ENCODE assay signal across 1 fruit fly cellular context in the genomic region with DNA sequence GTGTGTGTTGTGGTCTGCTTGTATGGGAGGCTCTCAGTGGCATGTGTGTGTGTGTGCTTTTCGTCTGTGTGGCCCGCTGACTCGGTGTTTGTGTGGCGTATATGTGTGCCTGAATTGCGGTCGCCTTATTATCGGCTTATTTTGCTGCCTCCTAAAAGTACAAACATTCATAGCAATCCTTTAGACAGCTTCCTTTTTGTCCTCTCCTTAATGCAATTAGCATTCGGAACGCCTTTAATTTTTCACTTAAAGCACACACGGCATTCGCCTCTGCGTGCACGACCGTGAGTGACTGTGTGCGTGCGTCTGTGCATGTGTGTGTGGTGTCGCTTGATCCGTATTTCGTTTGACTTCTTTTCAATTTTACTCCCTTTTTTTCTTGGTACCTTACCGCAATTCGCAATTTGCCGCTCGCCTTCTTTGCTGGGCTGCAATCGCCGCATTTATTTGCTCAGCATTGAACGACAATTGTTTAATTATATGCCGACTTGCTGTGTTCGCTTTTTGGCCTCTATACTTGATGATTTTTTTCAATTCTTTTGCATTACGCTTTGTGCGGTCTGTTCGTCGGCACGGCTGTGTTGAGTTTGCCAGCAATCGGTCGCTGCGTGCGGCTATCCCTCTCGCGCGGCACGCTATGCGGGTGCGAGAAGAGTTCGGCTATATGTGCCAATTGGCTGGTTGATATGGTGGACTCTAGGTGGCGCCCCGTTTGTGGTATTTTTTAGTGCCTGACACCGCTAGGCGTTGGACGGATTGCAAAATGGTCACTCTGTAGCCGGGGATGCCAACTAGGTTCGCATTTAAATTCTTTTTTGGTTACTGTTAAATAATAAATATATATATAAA.
TF ChIP-seq lines count a peak whose summit lies in the region.

TSS of gene wcy (minus strand) at position 608 of the 849 bp plus-strand sequence.

TF ChIP-seq in whole organism, embryonic, 481 proteins besides CTCF, POLR2A, EP300 and RAD21 (continued from another document):
- TF ChIP-seq Adf1 (GFP tag; IDR thresholded peaks at IDR 0.05; lab: Robert Waterston, UW): peak; percentile 20; the same call in 1 of the 2 replicates
- peak; percentile 55 for TF ChIP-seq CG17186 (GFP tag; optimal IDR thresholded peaks at IDR 0.05; lab: Kevin White, UChicago)
- TF ChIP-seq CG18599 (GFP tag; optimal IDR thresholded peaks at IDR 0.05; lab: Kevin White, UChicago): no peak
- TF ChIP-seq gt (GFP tag; IDR thresholded peaks at IDR 0.05; lab: Robert Waterston, UW): no peak
- no peak for TF ChIP-seq gsb-n (tag; optimal IDR thresholded peaks at IDR 0.05; lab: Kevin White, UChicago)
- no peak for TF ChIP-seq eve (GFP tag; optimal IDR thresholded peaks at IDR 0.05; lab: Kevin White, UChicago)
- no peak for TF ChIP-seq ind (GFP tag; optimal IDR thresholded peaks at IDR 0.05; lab: Kevin White, UChicago)
- no peak for TF ChIP-seq Dad (GFP tag; optimal IDR thresholded peaks at IDR 0.05; lab: Kevin White, UChicago)
- TF ChIP-seq CG10959 (GFP tag; IDR thresholded peaks at IDR 0.05; lab: Robert Waterston, UW): no peak
- TF ChIP-seq CG13424 (tag; optimal IDR thresholded peaks at IDR 0.05; lab: Kevin White, UChicago): no peak
- TF ChIP-seq ap (GFP tag; IDR thresholded peaks at IDR 0.05; lab: Robert Waterston, UW): no peak
- TF ChIP-seq CG7786 (GFP tag; optimal IDR thresholded peaks at IDR 0.05; lab: Kevin White, UChicago): no peak
- TF ChIP-seq Chrac-16 (GFP tag; optimal IDR thresholded peaks at IDR 0.05; lab: Kevin White, UChicago): peak; percentile 11
- TF ChIP-seq CG6791 (GFP tag; IDR thresholded peaks at IDR 0.05; lab: Robert Waterston, UW; ENCODE audit: partially characterized antibody): 0 out of 3 replicates have a peak, but pooled peaks have one; percentile 47
- TF ChIP-seq CG9932 (GFP tag; IDR thresholded peaks at IDR 0.05; lab: Robert Waterston, UW): peak; percentile 40; the same call in 1 of the 2 replicates
- no peak for TF ChIP-seq CG12942 (GFP tag; optimal IDR thresholded peaks at IDR 0.05; lab: Kevin White, UChicago)
- no peak for TF ChIP-seq CG6813 (GFP tag; optimal IDR thresholded peaks at IDR 0.05; lab: Kevin White, UChicago)
- TF ChIP-seq slou (GFP tag; optimal IDR thresholded peaks at IDR 0.05; lab: Kevin White, UChicago): no peak
- no peak for TF ChIP-seq bowl (GFP tag; IDR thresholded peaks at IDR 0.05; lab: Robert Waterston, UW)
- peak; percentile 19; the same call in 1 of the 2 replicates for TF ChIP-seq sna (GFP tag; IDR thresholded peaks at IDR 0.05; lab: Robert Waterston, UW; ENCODE audit: partially characterized antibody)
- no peak; the same call in none of the 2 replicates for TF ChIP-seq Scr (GFP tag; IDR thresholded peaks at IDR 0.05; lab: Robert Waterston, UW; ENCODE audit: partially characterized antibody)
- TF ChIP-seq CG7357 (GFP tag; IDR thresholded peaks at IDR 0.05; lab: Robert Waterston, UW): no peak
- no peak for TF ChIP-seq kni (GFP tag; optimal IDR thresholded peaks at IDR 0.05; lab: Kevin White, UChicago)
- no peak for TF ChIP-seq CG18619 (GFP tag; optimal IDR thresholded peaks at IDR 0.05; lab: Kevin White, UChicago)
- TF ChIP-seq Ptx1 (GFP tag; IDR thresholded peaks at IDR 0.05; lab: Robert Waterston, UW): no peak
- no peak for TF ChIP-seq Max (GFP tag; optimal IDR thresholded peaks at IDR 0.05; lab: Kevin White, UChicago)
- no peak for TF ChIP-seq chm (GFP tag; IDR thresholded peaks at IDR 0.05; lab: Robert Waterston, UW)
- no peak for TF ChIP-seq ato (GFP tag; IDR thresholded peaks at IDR 0.05; lab: Robert Waterston, UW; ENCODE audit: partially characterized antibody)
- no peak for TF ChIP-seq Mrtf (GFP tag; IDR thresholded peaks at IDR 0.05; lab: Robert Waterston, UW)
- peak; percentile 27 for TF ChIP-seq Hsf (GFP tag; optimal IDR thresholded peaks at IDR 0.05; lab: Kevin White, UChicago)
- peak; percentile 92 for TF ChIP-seq Ets65A (GFP tag; lab: Kevin White, UChicago)
- TF ChIP-seq HLH54F (GFP tag; optimal IDR thresholded peaks at IDR 0.05; lab: Kevin White, UChicago): no peak
- no peak for TF ChIP-seq CG30020 (tag; optimal IDR thresholded peaks at IDR 0.05; lab: Kevin White, UChicago)
- TF ChIP-seq fru (optimal IDR thresholded peaks at IDR 0.05; lab: Kevin White, UChicago): no peak
- TF ChIP-seq CG11504 (tag; optimal IDR thresholded peaks at IDR 0.05; lab: Kevin White, UChicago): no peak
- TF ChIP-seq CG17829 (tag; optimal IDR thresholded peaks at IDR 0.05; lab: Kevin White, UChicago): peak; percentile 22
- peak; percentile 3 for TF ChIP-seq CG8359 (GFP tag; optimal IDR thresholded peaks at IDR 0.05; lab: Kevin White, UChicago; ENCODE audit: borderline replicate concordance)
- TF ChIP-seq Six4 (GFP tag; optimal IDR thresholded peaks at IDR 0.05; lab: Kevin White, UChicago): no peak
- TF ChIP-seq Elba2 (GFP tag; optimal IDR thresholded peaks at IDR 0.05; lab: Kevin White, UChicago): peak; percentile 73
- no peak for TF ChIP-seq CG8290 (GFP tag; optimal IDR thresholded peaks at IDR 0.05; lab: Kevin White, UChicago)
- no peak for TF ChIP-seq CG8290 (tag; optimal IDR thresholded peaks at IDR 0.05; lab: Kevin White, UChicago)
- TF ChIP-seq tll (GFP tag; optimal IDR thresholded peaks at IDR 0.05; lab: Kevin White, UChicago): no peak
- TF ChIP-seq CG5180 (GFP tag; optimal IDR thresholded peaks at IDR 0.05; lab: Kevin White, UChicago): no peak
- TF ChIP-seq CG12391 (tag; optimal IDR thresholded peaks at IDR 0.05; lab: Kevin White, UChicago): peak; percentile 27
- TF ChIP-seq Stat92E (GFP tag; optimal IDR thresholded peaks at IDR 0.05; lab: Kevin White, UChicago): no peak
- no peak; the same call in 3 of the 4 replicates for TF ChIP-seq Dll (GFP tag; IDR thresholded peaks at IDR 0.05; lab: Robert Waterston, UW; ENCODE audit: partially characterized antibody)
- no peak for TF ChIP-seq CG12219 (GFP tag; optimal IDR thresholded peaks at IDR 0.05; lab: Kevin White, UChicago)
- TF ChIP-seq ro (GFP tag; IDR thresholded peaks at IDR 0.05; lab: Robert Waterston, UW): no peak
- no peak for TF ChIP-seq CG11085 (GFP tag; IDR thresholded peaks at IDR 0.05; lab: Robert Waterston, UW)
- TF ChIP-seq Dref (GFP tag; IDR thresholded peaks at IDR 0.05; lab: Robert Waterston, UW): no peak; the same call in 1 of the 2 replicates
- TF ChIP-seq grau (tag; optimal IDR thresholded peaks at IDR 0.05; lab: Kevin White, UChicago): no peak
- TF ChIP-seq pfk (GFP tag; optimal IDR thresholded peaks at IDR 0.05; lab: Kevin White, UChicago): no peak
- 0 out of 4 replicates have a peak, but pooled peaks have one; percentile 51 for TF ChIP-seq chinmo (GFP tag; IDR thresholded peaks at IDR 0.05; lab: Robert Waterston, UW; ENCODE audit: partially characterized antibody)
- TF ChIP-seq Hmx (GFP tag; optimal IDR thresholded peaks at IDR 0.05; lab: Kevin White, UChicago): no peak
- no peak for TF ChIP-seq ara (GFP tag; IDR thresholded peaks at IDR 0.05; lab: Robert Waterston, UW)
- peak; percentile 51 for TF ChIP-seq Rfx (GFP tag; IDR thresholded peaks at IDR 0.05; lab: Robert Waterston, UW)
- peak; percentile 94 for TF ChIP-seq pzg (GFP tag; optimal IDR thresholded peaks at IDR 0.05; lab: Kevin White, UChicago)
- TF ChIP-seq YL-1 (GFP tag; optimal IDR thresholded peaks at IDR 0.05; lab: Kevin White, UChicago): peak; percentile 38
- TF ChIP-seq CG12659 (GFP tag; optimal IDR thresholded peaks at IDR 0.05; lab: Kevin White, UChicago): peak; percentile 71
- no peak for TF ChIP-seq wdn (GFP tag; IDR thresholded peaks at IDR 0.05; lab: Robert Waterston, UW)
- no peak for TF ChIP-seq CG1603 (tag; optimal IDR thresholded peaks at IDR 0.05; lab: Kevin White, UChicago)
- TF ChIP-seq Dip2 (GFP tag; IDR thresholded peaks at IDR 0.05; lab: Robert Waterston, UW): no peak
- TF ChIP-seq bsh (GFP tag; optimal IDR thresholded peaks at IDR 0.05; lab: Kevin White, UChicago): no peak
- TF ChIP-seq CG14050 (GFP tag; IDR thresholded peaks at IDR 0.05; lab: Robert Waterston, UW): no peak
- no peak for TF ChIP-seq sug (tag; optimal IDR thresholded peaks at IDR 0.05; lab: Kevin White, UChicago)
- TF ChIP-seq CG2889 (GFP tag; IDR thresholded peaks at IDR 0.05; lab: Robert Waterston, UW): no peak
- TF ChIP-seq schlank (tag; optimal IDR thresholded peaks at IDR 0.05; lab: Kevin White, UChicago): no peak
- TF ChIP-seq sr (GFP tag; IDR thresholded peaks at IDR 0.05; lab: Robert Waterston, UW): no peak
- no peak for TF ChIP-seq Dfd (GFP tag; optimal IDR thresholded peaks at IDR 0.05; lab: Kevin White, UChicago)
- TF ChIP-seq luna (GFP tag; optimal IDR thresholded peaks at IDR 0.05; lab: Kevin White, UChicago): no peak
- TF ChIP-seq CG16863 (GFP tag; optimal IDR thresholded peaks at IDR 0.05; lab: Kevin White, UChicago): no peak
- no peak for TF ChIP-seq Poxn (GFP tag; IDR thresholded peaks at IDR 0.05; lab: Robert Waterston, UW)
- no peak for TF ChIP-seq Jarid2 (GFP tag; optimal IDR thresholded peaks at IDR 0.05; lab: Kevin White, UChicago)
- TF ChIP-seq fd3F (GFP tag; optimal IDR thresholded peaks at IDR 0.05; lab: Kevin White, UChicago): no peak
- TF ChIP-seq CG1647 (GFP tag; optimal IDR thresholded peaks at IDR 0.05; lab: Kevin White, UChicago): no peak
- no peak for TF ChIP-seq Sin3A (optimal IDR thresholded peaks at IDR 0.05; lab: Kevin White, UChicago)
- TF ChIP-seq CG12299 (tag; optimal IDR thresholded peaks at IDR 0.05; lab: Kevin White, UChicago): no peak
- no peak for TF ChIP-seq lbe (GFP tag; optimal IDR thresholded peaks at IDR 0.05; lab: Kevin White, UChicago)
- no peak for TF ChIP-seq CG15269 (tag; optimal IDR thresholded peaks at IDR 0.05; lab: Kevin White, UChicago)
- no peak for TF ChIP-seq bbx (GFP tag; IDR thresholded peaks at IDR 0.05; lab: Robert Waterston, UW; ENCODE audit: partially characterized antibody)
- TF ChIP-seq slp2 (GFP tag; optimal IDR thresholded peaks at IDR 0.05; lab: Kevin White, UChicago): no peak
- peak; percentile 26 for TF ChIP-seq mam (GFP tag; optimal IDR thresholded peaks at IDR 0.05; lab: Kevin White, UChicago)
- TF ChIP-seq btn (GFP tag; optimal IDR thresholded peaks at IDR 0.05; lab: Kevin White, UChicago): no peak
- TF ChIP-seq CG31224 (GFP tag; IDR thresholded peaks at IDR 0.05; lab: Robert Waterston, UW): no peak
- TF ChIP-seq NfI (GFP tag; optimal IDR thresholded peaks at IDR 0.05; lab: Kevin White, UChicago): no peak
- no peak for TF ChIP-seq CG8944 (GFP tag; optimal IDR thresholded peaks at IDR 0.05; lab: Kevin White, UChicago)
- TF ChIP-seq MTF-1 (GFP tag; optimal IDR thresholded peaks at IDR 0.05; lab: Kevin White, UChicago; ENCODE audit: borderline replicate concordance): no peak
- no peak for TF ChIP-seq CG16779 (GFP tag; IDR thresholded peaks at IDR 0.05; lab: Robert Waterston, UW)
- no peak for TF ChIP-seq lov (optimal IDR thresholded peaks at IDR 0.05; lab: Kevin White, UChicago)
- 0 out of 3 replicates have a peak, but pooled peaks have one; percentile 50 for TF ChIP-seq lov (GFP tag; IDR thresholded peaks at IDR 0.05; lab: Robert Waterston, UW)
- no peak for TF ChIP-seq TFAM (GFP tag; optimal IDR thresholded peaks at IDR 0.05; lab: Kevin White, UChicago)
- no peak for TF ChIP-seq zfh2 (GFP tag; optimal IDR thresholded peaks at IDR 0.05; lab: Kevin White, UChicago)
- no peak for TF ChIP-seq CG16815 (GFP tag; optimal IDR thresholded peaks at IDR 0.05; lab: Kevin White, UChicago)
- TF ChIP-seq phol (tag; optimal IDR thresholded peaks at IDR 0.05; lab: Kevin White, UChicago): peak; percentile 38
- no peak for TF ChIP-seq Bteb2 (GFP tag; optimal IDR thresholded peaks at IDR 0.05; lab: Kevin White, UChicago)
- no peak for TF ChIP-seq CG15011 (GFP tag; optimal IDR thresholded peaks at IDR 0.05; lab: Kevin White, UChicago)
- TF ChIP-seq ERR (GFP tag; optimal IDR thresholded peaks at IDR 0.05; lab: Kevin White, UChicago): no peak
- TF ChIP-seq CG10565 (GFP tag; optimal IDR thresholded peaks at IDR 0.05; lab: Kevin White, UChicago): no peak
- peak; percentile 89 for TF ChIP-seq Lhr (GFP tag; optimal IDR thresholded peaks at IDR 0.05; lab: Kevin White, UChicago)
- no peak for TF ChIP-seq toy (GFP tag; IDR thresholded peaks at IDR 0.05; lab: Robert Waterston, UW)
- TF ChIP-seq pros (GFP tag; optimal IDR thresholded peaks at IDR 0.05; lab: Kevin White, UChicago): no peak
- peak; percentile 97 for TF ChIP-seq CG1832 (GFP tag; optimal IDR thresholded peaks at IDR 0.05; lab: Kevin White, UChicago)
- TF ChIP-seq CG4404 (GFP tag; IDR thresholded peaks at IDR 0.05; lab: Robert Waterston, UW): no peak
- TF ChIP-seq CG6765 (GFP tag; optimal IDR thresholded peaks at IDR 0.05; lab: Kevin White, UChicago): no peak
- no peak for TF ChIP-seq gce (GFP tag; IDR thresholded peaks at IDR 0.05; lab: Robert Waterston, UW)
- no peak for TF ChIP-seq Rx (GFP tag; IDR thresholded peaks at IDR 0.05; lab: Robert Waterston, UW)
- TF ChIP-seq wor (GFP tag; IDR thresholded peaks at IDR 0.05; lab: Robert Waterston, UW): no peak
- no peak for TF ChIP-seq pum (GFP tag; optimal IDR thresholded peaks at IDR 0.05; lab: Kevin White, UChicago)
- no peak for TF ChIP-seq Dip3 (GFP tag; optimal IDR thresholded peaks at IDR 0.05; lab: Kevin White, UChicago)
